Fruit fly (Drosophila melanogaster) whole organism, embryonic: ENCODE measurements around the gene CG9391.

Experiments used
- CG3838 ChIP-seq: fragments of 200-800 bp; sonication (Bioruptor generic); optimal IDR thresholded peaks from 3 replicates; lab custom pipeline; 2016; ENCODE audit warnings: missing biosample characterization, missing genetic modification characterization
- CG8765 ChIP-seq: fragments of 200-800 bp; sonication (Bioruptor generic); IDR thresholded peaks from 2 replicates; pipeline ENCODE4 v1.3.6; 2022; ENCODE audit warnings: missing biosample characterization, missing genetic modification characterization
- Dek ChIP-seq: fragments of 200-800 bp; sonication (Bioruptor generic); optimal IDR thresholded peaks from 3 replicates; lab custom pipeline; 2019; ENCODE audit warnings: missing biosample characterization, mild to moderate bottlenecking, missing genetic modification characterization, moderate library complexity
- mld ChIP-seq: fragments of 200-800 bp; sonication (Bioruptor generic); IDR thresholded peaks from 3 replicates; pipeline ENCODE4 v1.3.6; 2022; ENCODE audit warnings: missing biosample characterization, missing genetic modification characterization; ENCODE audit not compliant: partially characterized antibody
- pan ChIP-seq, 4 experiments: fragments of >200 bp in 3 of 4; fragments of 200-800 bp in 1 of 4; sonication (Bioruptor generic) in 1 of 4; optimal IDR thresholded peaks in 3 of 4; IDR thresholded peaks in 1 of 4; 2 replicates each; pipeline versions ENCODE4 v1.3.6 to Lab custom; 2017 to 2022; ENCODE audit warnings: missing biosample characterization in 2 of 4, missing genetic modification characterization in 2 of 4, mixed read lengths in 1 of 4

DNA sequence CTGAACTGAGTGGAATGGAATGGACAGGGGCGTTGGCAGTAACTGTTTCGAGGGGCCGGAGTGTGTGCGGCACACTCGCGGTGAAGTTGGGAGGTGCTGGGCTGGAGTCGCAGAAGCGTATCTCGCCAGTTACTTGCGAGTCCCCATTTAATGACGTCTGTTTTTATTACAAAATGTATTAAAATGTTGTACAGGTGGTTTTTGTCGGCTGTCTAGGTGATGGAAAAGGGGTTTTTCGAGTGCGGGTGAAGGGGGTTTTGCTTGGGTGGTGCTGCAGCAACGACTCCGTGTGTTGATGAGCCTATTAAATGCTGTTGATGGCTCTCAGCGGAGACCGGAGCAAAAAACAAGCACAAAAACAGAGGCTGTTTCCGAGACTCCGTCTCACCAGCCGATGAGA, 16.8 kb downstream of the CG9391 start:
- TF ChIP-seq mld (GFP tag; lab: Robert Waterston, UW): no peak
- TF ChIP-seq Dek (tag; lab: Kevin White, UChicago): no peak
- TF ChIP-seq pan (optimal IDR thresholded peaks at IDR 0.05; lab: Kevin White, UChicago): no peak
- TF ChIP-seq pan (GFP tag; optimal IDR thresholded peaks at IDR 0.05 in 1 of 2, IDR thresholded peaks at IDR 0.05 in 1 of 2): peak in 1 of 2 experiments; percentile 25
- no peak for TF ChIP-seq CG8765 (GFP tag; lab: Robert Waterston, UW)
- TF ChIP-seq CG3838 (GFP tag; lab: Kevin White, UChicago): no peak
